Worm (Caenorhabditis elegans) whole organism, L4 larva: ENCODE results near the gene unc-10.

Source experiments
- F10B5.3 ChIP-seq: sonication (generic microtip); optimal IDR thresholded peaks from 2 replicates; lab custom pipeline; 2016; ENCODE audit warnings: mild to moderate bottlenecking, missing genetic modification characterization, missing compliant biosample characterization
- F26F4.8 ChIP-seq: fragments of 200-800 bp; sonication (Bioruptor generic); conservative IDR thresholded peaks from 2 replicates; pipeline ENCODE4 v1.3.6; 2022; ENCODE audit warnings: missing genetic modification characterization, missing compliant biosample characterization
- F37D6.2 ChIP-seq: sonication (generic microtip); optimal IDR thresholded peaks from 2 replicates; lab custom pipeline; 2016; ENCODE audit warnings: mild to moderate bottlenecking, missing genetic modification characterization, missing compliant biosample characterization
- R02D3.7 ChIP-seq: fragments of 150-350 bp; sonication (generic microtip); optimal IDR thresholded peaks from 3 replicates; lab custom pipeline; 2014; ENCODE audit warnings: missing biosample characterization, missing genetic modification characterization
- aha-1 ChIP-seq: fragments of 150-350 bp; peaks from one replicate; lab custom pipeline; 2014; ENCODE audit warnings: missing biosample characterization, missing genetic modification characterization
- ama-1 ChIP-seq: fragments of 150-350 bp; optimal IDR thresholded peaks from 2 replicates; lab custom pipeline; 2014; ENCODE audit warnings: inconsistent platforms, mixed read lengths
- arid-1 ChIP-seq: fragments of 200-800 bp; sonication (Bioruptor generic); conservative IDR thresholded peaks from 2 replicates; pipeline ENCODE4 v1.3.6; 2022; ENCODE audit warnings: missing genetic modification reagents, missing genetic modification characterization, missing compliant biosample characterization
- attf-4 ChIP-seq: sonication (generic microtip); optimal IDR thresholded peaks from 3 replicates; lab custom pipeline; 2017; ENCODE audit warnings: missing biosample characterization, missing genetic modification characterization
- ceh-20 ChIP-seq: fragments of 200-800 bp; sonication (Bioruptor generic); IDR thresholded peaks from 2 replicates; pipeline ENCODE4 v1.3.6; 2022; ENCODE audit warnings: missing genetic modification reagents, missing genetic modification characterization, missing compliant biosample characterization
- ceh-28 ChIP-seq: fragments of 150-350 bp; optimal IDR thresholded peaks from 2 replicates; lab custom pipeline; 2014; ENCODE audit warnings: missing biosample characterization, missing genetic modification reagents, missing genetic modification characterization
- ces-1 ChIP-seq: fragments of 150-350 bp; sonication (generic microtip); optimal IDR thresholded peaks from 4 replicates; lab custom pipeline; 2014; ENCODE audit warnings: missing biosample characterization, missing genetic modification reagents, missing genetic modification characterization
- cey-2 ChIP-seq: sonication (generic microtip); optimal IDR thresholded peaks from 3 replicates; lab custom pipeline; 2017; ENCODE audit warnings: missing genetic modification characterization, mild to moderate bottlenecking, missing compliant biosample characterization, antibody characterized with exemption, borderline replicate concordance; ENCODE audit not compliant: insufficient read depth
- daf-12 ChIP-seq: fragments of 150-350 bp; optimal IDR thresholded peaks from 2 replicates; lab custom pipeline; 2014; ENCODE audit warnings: missing biosample characterization, missing genetic modification reagents, missing genetic modification characterization
- daf-16 ChIP-seq, 3 experiments: sonication (generic microtip); optimal IDR thresholded peaks; 2 replicates each; lab custom pipeline; 2016 to 2017; ENCODE audit warnings: missing genetic modification characterization in 3 of 3, missing genetic modification reagents in 3 of 3, mild to moderate bottlenecking in 2 of 3, missing compliant biosample characterization in 2 of 3, missing biosample characterization in 1 of 3, moderate library complexity in 1 of 3
- dve-1 ChIP-seq: sonication (generic microtip); optimal IDR thresholded peaks from 2 replicates; lab custom pipeline; 2017; ENCODE audit warnings: antibody characterized with exemption, mild to moderate bottlenecking, missing genetic modification characterization, missing compliant biosample characterization; ENCODE audit not compliant: insufficient read depth
- egl-27 ChIP-seq: sonication (generic microtip); optimal IDR thresholded peaks from 3 replicates; lab custom pipeline; 2017; ENCODE audit warnings: missing biosample characterization, missing genetic modification reagents, missing genetic modification characterization
- hif-1 ChIP-seq, 2 experiments: sonication (generic microtip); optimal IDR thresholded peaks; 2 replicates each; lab custom pipeline; 2016 to 2017; ENCODE audit warnings: missing compliant biosample characterization in 2 of 2, missing genetic modification characterization in 2 of 2, missing genetic modification reagents in 2 of 2, missing genotype in 2 of 2, mild to moderate bottlenecking in 1 of 2
- hlh-30 ChIP-seq: sonication (generic microtip); optimal IDR thresholded peaks from 2 replicates; lab custom pipeline; 2017; ENCODE audit warnings: antibody characterized with exemption, mild to moderate bottlenecking, missing genetic modification characterization, missing compliant biosample characterization; ENCODE audit not compliant: insufficient read depth
- jun-1 ChIP-seq: fragments of 150-350 bp; optimal IDR thresholded peaks from 2 replicates; lab custom pipeline; 2014; ENCODE audit warnings: missing biosample characterization, missing genetic modification reagents, missing genetic modification characterization
- lim-7 ChIP-seq: fragments of 200-800 bp; sonication (Bioruptor generic); IDR thresholded peaks from 2 replicates; pipeline ENCODE4 v1.3.6; 2022; ENCODE audit warnings: missing genetic modification characterization, missing compliant biosample characterization
- lin-38 ChIP-seq: fragments of 200-800 bp; sonication (Bioruptor generic); IDR thresholded peaks from 2 replicates; pipeline ENCODE4 v1.3.6; 2022; ENCODE audit warnings: missing genetic modification reagents, missing genetic modification characterization, missing compliant biosample characterization
- lir-3 ChIP-seq: sonication (generic microtip); optimal IDR thresholded peaks from 2 replicates; lab custom pipeline; 2016; ENCODE audit warnings: mild to moderate bottlenecking, missing genetic modification characterization, missing compliant biosample characterization
- mdl-1 ChIP-seq, 2 experiments: fragments of 150-350 bp in 1 of 2; sonication (generic microtip) in 1 of 2; optimal IDR thresholded peaks; 2 replicates each; lab custom pipeline; 2014 to 2017; ENCODE audit warnings: missing biosample characterization in 2 of 2, missing genetic modification characterization in 2 of 2
- mep-1 ChIP-seq: fragments of 150-350 bp; sonication (generic microtip); optimal IDR thresholded peaks from 3 replicates; lab custom pipeline; 2014; ENCODE audit warnings: missing biosample characterization, missing genetic modification characterization
- mes-2 ChIP-seq: sonication (generic microtip); optimal IDR thresholded peaks from 2 replicates; lab custom pipeline; 2016; ENCODE audit warnings: missing genotype, mild to moderate bottlenecking, missing genetic modification characterization, missing compliant biosample characterization; ENCODE audit not compliant: poor library complexity, severe bottlenecking
- mxl-3 ChIP-seq: fragments of 200-800 bp; sonication (Bioruptor generic); optimal IDR thresholded peaks from 2 replicates; lab custom pipeline; 2018; ENCODE audit warnings: mild to moderate bottlenecking, missing genetic modification characterization, missing compliant biosample characterization
- nhr-42 ChIP-seq: fragments of 200-800 bp; sonication (Bioruptor generic); IDR thresholded peaks from 2 replicates; pipeline ENCODE4 v1.3.6; 2022; ENCODE audit warnings: missing genetic modification characterization, missing compliant biosample characterization
- nhr-6 ChIP-seq: fragments of 150-350 bp; optimal IDR thresholded peaks from 2 replicates; lab custom pipeline; 2014; ENCODE audit warnings: missing biosample characterization, missing genetic modification characterization
- nhr-77 ChIP-seq: fragments of 150-350 bp; optimal IDR thresholded peaks from 2 replicates; lab custom pipeline; 2014; ENCODE audit warnings: missing biosample characterization, missing genetic modification characterization
- pha-4 ChIP-seq, 2 experiments: fragments of 150-350 bp in 1 of 2; fragments of 200-800 bp in 1 of 2; sonication (Bioruptor generic) in 1 of 2; IDR thresholded peaks in 1 of 2; optimal IDR thresholded peaks in 1 of 2; 2 replicates each; pipeline versions ENCODE4 v1.3.6 to Lab custom; 2014 to 2022; ENCODE audit warnings: missing genetic modification characterization in 2 of 2, missing genetic modification reagents in 2 of 2, missing biosample characterization in 1 of 2, missing compliant biosample characterization in 1 of 2
- pqm-1 ChIP-seq: sonication (generic microtip); optimal IDR thresholded peaks from 2 replicates; lab custom pipeline; 2017; ENCODE audit warnings: missing biosample characterization, missing genetic modification characterization
- rbr-2 ChIP-seq: sonication (generic microtip); optimal IDR thresholded peaks from 2 replicates; lab custom pipeline; 2016; ENCODE audit warnings: missing genotype, missing genetic modification characterization, missing compliant biosample characterization
- saeg-2 ChIP-seq: fragments of 200-800 bp; sonication (Bioruptor generic); IDR thresholded peaks from 2 replicates; pipeline ENCODE4 v1.3.6; 2022; ENCODE audit warnings: missing genetic modification reagents, missing genetic modification characterization, missing compliant biosample characterization
- set-16 ChIP-seq: fragments of 200-800 bp; sonication (Bioruptor generic); IDR thresholded peaks from 2 replicates; pipeline ENCODE4 v1.3.6; 2022; ENCODE audit warnings: missing genetic modification reagents, missing genetic modification characterization, missing compliant biosample characterization
- skn-1 ChIP-seq: fragments of 150-350 bp; optimal IDR thresholded peaks from 2 replicates; lab custom pipeline; 2014; ENCODE audit warnings: missing biosample characterization, missing genetic modification characterization
- spr-1 ChIP-seq: sonication (generic microtip); optimal IDR thresholded peaks from 2 replicates; lab custom pipeline; 2016; ENCODE audit warnings: mild to moderate bottlenecking, missing genetic modification characterization, missing compliant biosample characterization
- spr-3 ChIP-seq: fragments of 200-800 bp; sonication (Bioruptor generic); optimal IDR thresholded peaks from 2 replicates; lab custom pipeline; 2018; ENCODE audit warnings: mild to moderate bottlenecking, missing genetic modification characterization, missing compliant biosample characterization
- tra-1 ChIP-seq: fragments of 200-800 bp; sonication (Bioruptor generic); IDR thresholded peaks from 2 replicates; pipeline ENCODE4 v1.3.6; 2022; ENCODE audit warnings: missing genetic modification reagents, missing genetic modification characterization, missing compliant biosample characterization
- unc-130 ChIP-seq: sonication (generic microtip); optimal IDR thresholded peaks from 2 replicates; lab custom pipeline; 2016; ENCODE audit warnings: missing genetic modification reagents, missing genetic modification characterization, missing compliant biosample characterization
- unc-39 ChIP-seq: sonication (generic microtip); optimal IDR thresholded peaks from 2 replicates; lab custom pipeline; 2017; ENCODE audit warnings: missing biosample characterization, missing genetic modification characterization
- unc-62 ChIP-seq, 3 experiments: fragments of 150-350 bp in 1 of 3; sonication (generic microtip); optimal IDR thresholded peaks in 2 of 3; peaks in 1 of 3; 1 replicate in 1 of 3; 2 replicates in 2 of 3; lab custom pipeline; 2014 to 2017; ENCODE audit warnings: missing biosample characterization in 3 of 3, missing genetic modification characterization in 3 of 3, missing genetic modification reagents in 3 of 3, missing genotype in 1 of 3
- zfp-2 ChIP-seq: sonication (generic microtip); optimal IDR thresholded peaks from 2 replicates; lab custom pipeline; 2016; ENCODE audit warnings: mild to moderate bottlenecking, missing genetic modification characterization, missing compliant biosample characterization
- zip-2 ChIP-seq: fragments of 150-350 bp; optimal IDR thresholded peaks from 2 replicates; lab custom pipeline; 2014; ENCODE audit warnings: missing biosample characterization, missing genetic modification characterization

The unc-10 gene

DNA sequence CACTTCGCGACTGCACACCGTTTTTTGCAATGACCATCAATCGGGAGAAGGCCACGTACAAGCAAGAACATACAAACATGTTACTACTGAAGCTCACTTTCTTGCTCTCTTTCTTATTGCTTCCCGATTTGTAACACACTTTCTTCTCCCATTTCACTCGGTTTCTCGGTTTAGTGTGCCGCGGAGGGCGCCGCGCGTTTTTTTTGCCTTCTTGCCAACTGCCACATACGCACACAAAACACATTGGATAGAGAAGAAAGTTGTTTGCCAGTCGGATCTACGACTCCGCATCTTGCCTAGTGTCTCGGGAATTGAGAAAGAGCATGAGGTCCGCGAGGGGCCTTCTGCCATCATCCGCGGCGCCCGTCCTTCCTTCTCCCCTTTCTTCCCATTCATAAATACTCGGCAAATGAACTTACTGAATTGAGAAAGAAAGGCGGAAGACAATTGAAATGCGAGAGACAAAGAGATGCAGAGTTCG lies 45.4 kb downstream of the unc-10 start (continued):
- TF ChIP-seq nhr-6 (tag; lab: Kevin White, UChicago) = peak; percentile 37
- TF ChIP-seq nhr-42 = no peak
- TF ChIP-seq mes-2 (tag; lab: Kevin White, UChicago) = peak; percentile 7
- no peak for TF ChIP-seq lim-7
- TF ChIP-seq skn-1 (tag; lab: Kevin White, UChicago) = no peak
- TF ChIP-seq nhr-77 (tag; lab: Kevin White, UChicago) = peak; percentile 33
- TF ChIP-seq zip-2 (tag; lab: Kevin White, UChicago) = no peak
- TF ChIP-seq daf-16 (GFP tag; optimal IDR thresholded peaks at IDR 0.05; lab: Kevin White, UChicago) = peak in 1 of 2 experiments; percentile 36
- TF ChIP-seq daf-16 (tag; optimal IDR thresholded peaks at IDR 0.05; lab: Kevin White, UChicago) = peak; percentile 64
- peak; percentile 60 for TF ChIP-seq set-16 (GFP tag; lab: Robert Waterston, UW)
- no peak for TF ChIP-seq unc-130
- no peak for TF ChIP-seq ceh-20 (GFP tag; lab: Robert Waterston, UW)

DNA sequence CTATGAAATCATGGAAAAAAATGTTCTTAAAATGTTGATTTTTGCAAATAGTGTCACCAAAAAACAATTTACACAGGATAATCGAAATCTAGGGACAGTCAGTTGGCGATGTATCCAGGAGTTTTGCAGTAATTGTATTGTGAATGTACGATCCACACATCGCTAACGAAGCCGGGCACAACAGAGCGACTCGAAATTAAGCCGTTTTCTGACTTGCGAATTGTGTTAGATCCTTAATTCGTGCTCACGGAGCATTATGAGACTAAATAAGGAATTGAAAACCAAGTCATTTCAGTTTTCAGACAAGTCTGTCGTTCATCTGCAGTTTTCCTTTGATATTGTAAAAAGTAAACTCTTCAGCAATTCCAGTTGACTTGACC lies 46.1 kb downstream of the unc-10 start:
- TF ChIP-seq spr-1 (tag; lab: Kevin White, UChicago) = no peak
- TF ChIP-seq jun-1 (tag; lab: Kevin White, UChicago) = no peak
- TF ChIP-seq unc-62 (GFP tag; optimal IDR thresholded peaks at IDR 0.05 in 1 of 2; lab: Kevin White, UChicago) = peak in 1 of 2 experiments; percentile 92
- TF ChIP-seq unc-62 (tag; optimal IDR thresholded peaks at IDR 0.05; lab: Kevin White, UChicago) = no peak
- no peak for TF ChIP-seq mep-1
- no peak for TF ChIP-seq lin-38 (GFP tag; lab: Robert Waterston, UW)

DNA sequence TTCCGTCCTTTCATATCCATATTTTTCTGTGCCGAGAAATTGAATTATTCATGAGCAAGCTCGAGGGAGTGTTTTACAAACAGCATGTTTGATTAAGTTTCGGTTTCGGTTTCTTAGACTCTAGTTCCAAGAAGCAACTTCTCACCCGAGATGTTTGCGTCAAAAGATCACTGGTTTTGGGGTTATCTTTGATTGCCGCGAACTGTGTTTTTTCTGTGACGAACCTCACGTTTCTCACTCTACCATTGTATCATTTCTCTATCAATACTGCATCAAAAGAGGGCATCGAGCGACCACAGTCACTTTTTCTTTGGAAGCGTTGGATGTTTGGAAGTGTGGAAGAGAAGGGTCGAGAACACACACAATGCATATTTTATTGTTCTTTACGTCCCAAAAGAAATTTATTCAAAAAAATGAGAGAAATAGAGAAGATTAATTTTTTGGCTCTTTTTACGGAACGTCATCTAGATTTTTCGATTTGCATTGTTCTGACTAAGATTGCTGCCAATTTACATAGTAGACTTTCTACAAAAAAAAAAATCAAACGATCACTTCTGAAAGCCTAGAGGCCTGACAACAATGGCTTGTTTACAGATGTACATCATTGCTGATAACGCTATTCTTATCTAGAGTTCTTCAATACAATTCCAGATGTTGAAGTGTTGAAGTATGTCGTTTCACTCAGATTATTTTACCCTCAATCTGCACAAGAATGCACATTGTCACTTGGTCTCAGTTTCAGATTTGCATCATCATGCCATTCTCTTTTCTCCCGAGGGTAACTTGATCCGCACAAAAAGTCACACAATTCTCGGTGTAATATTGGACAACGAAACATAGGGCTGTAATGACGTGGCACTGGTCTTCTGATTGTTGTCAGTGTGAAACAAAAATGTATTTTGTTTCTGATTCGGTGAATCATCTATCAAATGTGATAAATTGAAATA lies 46.7 kb downstream of the unc-10 start:
- TF ChIP-seq hlh-30 (tag; lab: Kevin White, UChicago) (peak; percentile 38), spr-3 (GFP tag; lab: Kevin White, UChicago) (no peak), ces-1 (no peak), zfp-2 (tag; lab: Kevin White, UChicago) (no peak), ceh-28 (tag; lab: Kevin White, UChicago) (no peak), pha-4 (GFP tag; IDR thresholded peaks at IDR 0.05; lab: Robert Waterston, UW) (no peak), pha-4 (tag; optimal IDR thresholded peaks at IDR 0.05; lab: Kevin White, UChicago) (peak; percentile 4), aha-1 (tag; lab: Kevin White, UChicago) (peak; percentile 90), ama-1 (lab: Kevin White, UChicago) (peak; percentile 35), egl-27 (tag; lab: Kevin White, UChicago) (no peak), R02D3.7 (no peak), skn-1 (tag; lab: Kevin White, UChicago) (no peak), hif-1 (tag; optimal IDR thresholded peaks at IDR 0.05; lab: Kevin White, UChicago) (no peak), attf-4 (tag; lab: Kevin White, UChicago) (no peak), rbr-2 (tag; lab: Kevin White, UChicago) (no peak), F37D6.2 (tag; lab: Kevin White, UChicago) (no peak), F10B5.3 (tag; lab: Kevin White, UChicago) (no peak), saeg-2 (GFP tag; lab: Robert Waterston, UW) (no peak), daf-12 (tag; lab: Kevin White, UChicago) (no peak), nhr-77 (tag; lab: Kevin White, UChicago) (no peak), jun-1 (tag; lab: Kevin White, UChicago) (no peak), set-16 (GFP tag; lab: Robert Waterston, UW) (no peak), tra-1 (GFP tag; lab: Robert Waterston, UW) (no peak; the same call in 1 of the 2 replicates), lim-7 (no peak), lin-38 (GFP tag; lab: Robert Waterston, UW) (no peak), mdl-1 (tag; optimal IDR thresholded peaks at IDR 0.05; lab: Kevin White, UChicago) (no peak), mxl-3 (GFP tag; lab: Kevin White, UChicago) (no peak), lir-3 (tag; lab: Kevin White, UChicago) (no peak), dve-1 (tag; lab: Kevin White, UChicago) (peak; percentile 29), spr-1 (tag; lab: Kevin White, UChicago) (no peak), F26F4.8 (GFP tag; lab: Robert Waterston, UW) (no peak), cey-2 (no peak), unc-39 (tag; lab: Kevin White, UChicago) (no peak), pqm-1 (tag; lab: Kevin White, UChicago) (peak; percentile 54), arid-1 (GFP tag; lab: Robert Waterston, UW) (no peak)
